Worm (Caenorhabditis elegans) whole organism, L2 larva: Measurements from ENCODE around the gene klp-13.

Experiments used
- F13H6.1 ChIP-seq: sonication (generic microtip); optimal IDR thresholded peaks from 2 replicates; lab custom pipeline; 2016; ENCODE audit warnings: missing genetic modification characterization, missing compliant biosample characterization
- R02D3.7 ChIP-seq: fragments of 150-350 bp; optimal IDR thresholded peaks from 2 replicates; lab custom pipeline; 2014; ENCODE audit warnings: missing biosample characterization, missing genetic modification characterization
- Y55F3AM.14 ChIP-seq: fragments of 200-800 bp; sonication (Bioruptor generic); optimal IDR thresholded peaks from 2 replicates; lab custom pipeline; 2018; ENCODE audit warnings: mild to moderate bottlenecking, missing genetic modification characterization, missing compliant biosample characterization
- ZK546.5 ChIP-seq: sonication (generic microtip); optimal IDR thresholded peaks from 2 replicates; lab custom pipeline; 2017; ENCODE audit warnings: missing biosample characterization, missing genetic modification characterization
- blmp-1 ChIP-seq: sonication (generic microtip); optimal IDR thresholded peaks from 2 replicates; lab custom pipeline; 2017; ENCODE audit warnings: missing genetic modification characterization, mild to moderate bottlenecking, missing compliant biosample characterization, antibody characterized with exemption, moderate library complexity; ENCODE audit not compliant: insufficient read depth
- ceh-16 ChIP-seq: fragments of 150-350 bp; optimal IDR thresholded peaks from 2 replicates; lab custom pipeline; 2014; ENCODE audit warnings: missing biosample characterization, missing genetic modification characterization
- crh-2 ChIP-seq: sonication (generic microtip); optimal IDR thresholded peaks from 2 replicates; lab custom pipeline; 2017; ENCODE audit warnings: missing biosample characterization, missing genetic modification characterization
- fos-1 ChIP-seq: fragments of 150-350 bp; optimal IDR thresholded peaks from 2 replicates; lab custom pipeline; 2014; ENCODE audit warnings: missing biosample characterization, missing genetic modification characterization
- gmeb-1 ChIP-seq: fragments of 150-350 bp; optimal IDR thresholded peaks from 2 replicates; lab custom pipeline; 2014; ENCODE audit warnings: missing biosample characterization, missing genetic modification characterization
- lin-13 ChIP-seq: fragments of 150-350 bp; optimal IDR thresholded peaks from 2 replicates; lab custom pipeline; 2014; ENCODE audit warnings: missing biosample characterization, missing genetic modification reagents, missing genetic modification characterization
- lin-39 ChIP-seq: fragments of 150-350 bp; optimal IDR thresholded peaks from 2 replicates; lab custom pipeline; 2014; ENCODE audit warnings: missing biosample characterization, missing genetic modification reagents, missing genetic modification characterization
- lsy-2 ChIP-seq, 2 experiments: fragments of 150-350 bp in 1 of 2; sonication (generic microtip) in 1 of 2; optimal IDR thresholded peaks; 2 replicates each; lab custom pipeline; 2014 to 2017; ENCODE audit warnings: missing biosample characterization in 2 of 2, missing genetic modification characterization in 2 of 2
- mbf-1 ChIP-seq: sonication (generic microtip); optimal IDR thresholded peaks from 2 replicates; lab custom pipeline; 2017; ENCODE audit warnings: missing biosample characterization, missing genetic modification characterization
- nhr-10 ChIP-seq: sonication (generic microtip); optimal IDR thresholded peaks from 2 replicates; lab custom pipeline; 2017; ENCODE audit warnings: missing biosample characterization, missing genetic modification characterization
- nhr-12 ChIP-seq: fragments of 150-350 bp; optimal IDR thresholded peaks from 2 replicates; lab custom pipeline; 2014; ENCODE audit warnings: missing biosample characterization, missing genetic modification characterization
- nhr-129 ChIP-seq: fragments of 150-350 bp; optimal IDR thresholded peaks from 2 replicates; lab custom pipeline; 2014; ENCODE audit warnings: missing biosample characterization, missing genetic modification characterization
- nhr-21 ChIP-seq: fragments of 150-350 bp; optimal IDR thresholded peaks from 2 replicates; lab custom pipeline; 2014; ENCODE audit warnings: missing biosample characterization, missing genetic modification characterization
- nhr-23 ChIP-seq: fragments of 150-350 bp; optimal IDR thresholded peaks from 2 replicates; lab custom pipeline; 2014; ENCODE audit warnings: missing biosample characterization, missing genetic modification reagents, missing genetic modification characterization
- nhr-237 ChIP-seq: fragments of 150-350 bp; optimal IDR thresholded peaks from 2 replicates; lab custom pipeline; 2014; ENCODE audit warnings: missing biosample characterization, missing genetic modification characterization
- nhr-25 ChIP-seq: fragments of 150-350 bp; sonication (generic microtip); optimal IDR thresholded peaks from 3 replicates; lab custom pipeline; 2014; ENCODE audit warnings: missing biosample characterization, missing genetic modification characterization
- nhr-6 ChIP-seq: fragments of 150-350 bp; optimal IDR thresholded peaks from 2 replicates; lab custom pipeline; 2014; ENCODE audit warnings: missing biosample characterization, missing genetic modification characterization
- skn-1 ChIP-seq: sonication (generic microtip); optimal IDR thresholded peaks from 2 replicates; lab custom pipeline; 2017; ENCODE audit warnings: missing biosample characterization, missing genetic modification characterization
- sma-3 ChIP-seq: sonication (generic microtip); optimal IDR thresholded peaks from 2 replicates; lab custom pipeline; 2016; ENCODE audit warnings: missing genetic modification reagents, missing genetic modification characterization, missing compliant biosample characterization
- sma-9 ChIP-seq, 2 experiments: fragments of 150-350 bp in 1 of 2; sonication (generic microtip) in 1 of 2; optimal IDR thresholded peaks; 2 replicates each; lab custom pipeline; 2014 to 2016; ENCODE audit warnings: missing genetic modification characterization in 2 of 2, mild to moderate bottlenecking in 1 of 2, missing biosample characterization in 1 of 2, missing compliant biosample characterization in 1 of 2, missing genetic modification reagents in 1 of 2, moderate library complexity in 1 of 2
- snpc-4 ChIP-seq: fragments of 150-350 bp; optimal IDR thresholded peaks from 2 replicates; lab custom pipeline; 2014; ENCODE audit warnings: missing biosample characterization, missing genetic modification characterization
- unc-39 ChIP-seq: fragments of 150-350 bp; optimal IDR thresholded peaks from 2 replicates; lab custom pipeline; 2014; ENCODE audit warnings: missing biosample characterization, missing genetic modification characterization
- ztf-1 ChIP-seq: fragments of 200-800 bp; sonication (Bioruptor generic); conservative IDR thresholded peaks from 2 replicates; pipeline ENCODE4 v1.3.6; 2022; ENCODE audit warnings: missing genetic modification characterization, missing compliant biosample characterization
- ztf-4 ChIP-seq: fragments of 150-350 bp; optimal IDR thresholded peaks from 2 replicates; lab custom pipeline; 2014; ENCODE audit warnings: missing biosample characterization, missing genetic modification characterization

klp-13 gene

ce11 chrX:6003853-6004252 is 19.1 kb downstream of the klp-13 start, which contains the start of gene sups-1:
sups-1 (plus strand) TSS chrX:6004153.
- TF ChIP-seq F13H6.1 (tag; lab: Kevin White, UChicago): no peak
- no peak for TF ChIP-seq gmeb-1 (tag; lab: Kevin White, UChicago)
- no peak for TF ChIP-seq skn-1 (tag; lab: Kevin White, UChicago)
- TF ChIP-seq nhr-12 (tag; lab: Kevin White, UChicago): no peak
- TF ChIP-seq snpc-4 (tag; lab: Kevin White, UChicago): no peak
- no peak for TF ChIP-seq mbf-1 (tag; lab: Kevin White, UChicago)
- no peak for TF ChIP-seq nhr-21 (tag; lab: Kevin White, UChicago)
- TF ChIP-seq fos-1 (tag; lab: Kevin White, UChicago): no peak
- TF ChIP-seq Y55F3AM.14: no peak

- TF ChIP-seq nhr-25 (tag; lab: Kevin White, UChicago): no peak
- peak; percentile 7 for TF ChIP-seq nhr-21 (tag; lab: Kevin White, UChicago)
- peak; percentile 47 for TF ChIP-seq blmp-1
- TF ChIP-seq, all 48 proteins: peak for 2
Measured at ce11 chrX:6004315-6004714, 19.5 kb downstream of the klp-13 start.

- TF ChIP-seq nhr-25 (tag; lab: Kevin White, UChicago) (no peak), crh-2 (tag; lab: Kevin White, UChicago) (no peak), ZK546.5 (tag; lab: Kevin White, UChicago) (no peak), lin-39 (no peak), ztf-1 (GFP tag; lab: Robert Waterston, UW) (no peak), skn-1 (tag; lab: Kevin White, UChicago) (no peak), gmeb-1 (tag; lab: Kevin White, UChicago) (no peak), mbf-1 (tag; lab: Kevin White, UChicago) (no peak), R02D3.7 (tag; lab: Kevin White, UChicago) (no peak), nhr-6 (tag; lab: Kevin White, UChicago) (no peak), unc-39 (no peak), nhr-23 (tag; lab: Kevin White, UChicago) (no peak), ztf-4 (tag; lab: Kevin White, UChicago) (no peak), sma-3 (no peak), nhr-237 (tag; lab: Kevin White, UChicago) (no peak)
Measured at ce11 chrX:6010573-6010972, 25.8 kb downstream of the klp-13 start, which contains the start of gene C09B8.3. C09B8.3 (minus strand) TSS chrX:6010673.

- peak; percentile 35 for TF ChIP-seq nhr-25 (tag; lab: Kevin White, UChicago)
- no peak for TF ChIP-seq nhr-21 (tag; lab: Kevin White, UChicago)
Measured at ce11 chrX:6015096-6015495, 30.3 kb downstream of the klp-13 start, which contains the start of gene C09B8.8. C09B8.8 (plus strand) TSS chrX:6015492.

ce11 chrX:6019886-6020469 is 35.2 kb downstream of the klp-13 start, which contains the start of gene C09B8.4:
C09B8.4 (minus strand) TSS chrX:6019936.
- TF ChIP-seq nhr-23 (tag; lab: Kevin White, UChicago): no peak
- TF ChIP-seq crh-2 (tag; lab: Kevin White, UChicago): peak; percentile 13
- no peak for TF ChIP-seq ztf-1 (GFP tag; lab: Robert Waterston, UW)
- no peak for TF ChIP-seq nhr-10 (tag; lab: Kevin White, UChicago)
- no peak for TF ChIP-seq ceh-16 (tag; lab: Kevin White, UChicago)
- TF ChIP-seq F13H6.1 (tag; lab: Kevin White, UChicago): peak; percentile 65
- TF ChIP-seq nhr-129 (tag; lab: Kevin White, UChicago): peak; percentile 61
- no peak for TF ChIP-seq lin-13 (GFP tag; lab: Kevin White, UChicago)
- peak in 1 of 2 experiments; percentile 26 for TF ChIP-seq lsy-2 (tag; optimal IDR thresholded peaks at IDR 0.05; lab: Kevin White, UChicago)
- TF ChIP-seq sma-9 (GFP tag; optimal IDR thresholded peaks at IDR 0.05; lab: Kevin White, UChicago): peak; percentile 71
- TF ChIP-seq sma-9 (tag; optimal IDR thresholded peaks at IDR 0.05; lab: Kevin White, UChicago): no peak

ce11 chrX:6020782-6021181 is 36.0 kb downstream of the klp-13 start:
- TF ChIP-seq ztf-1 (GFP tag; lab: Robert Waterston, UW) (no peak), fos-1 (tag; lab: Kevin White, UChicago) (no peak), unc-39 (no peak)
